Worm (Caenorhabditis elegans) whole organism, L2 larva: ENCODE measurements around the gene dgn-1.

Source experiments
- C34F6.9 ChIP-seq: fragments of 150-350 bp; optimal IDR thresholded peaks from 2 replicates; lab custom pipeline; 2014; ENCODE audit warnings: missing biosample characterization, missing genetic modification characterization
- F13H6.1 ChIP-seq: sonication (generic microtip); optimal IDR thresholded peaks from 2 replicates; lab custom pipeline; 2016; ENCODE audit warnings: missing genetic modification characterization, missing compliant biosample characterization
- R02D3.7 ChIP-seq: fragments of 150-350 bp; optimal IDR thresholded peaks from 2 replicates; lab custom pipeline; 2014; ENCODE audit warnings: missing biosample characterization, missing genetic modification characterization
- Y55F3AM.14 ChIP-seq: fragments of 200-800 bp; sonication (Bioruptor generic); optimal IDR thresholded peaks from 2 replicates; lab custom pipeline; 2018; ENCODE audit warnings: mild to moderate bottlenecking, missing genetic modification characterization, missing compliant biosample characterization
- ZK546.5 ChIP-seq: sonication (generic microtip); optimal IDR thresholded peaks from 2 replicates; lab custom pipeline; 2017; ENCODE audit warnings: missing biosample characterization, missing genetic modification characterization
- alr-1 ChIP-seq: fragments of 150-350 bp; optimal IDR thresholded peaks from 2 replicates; lab custom pipeline; 2014; ENCODE audit warnings: missing biosample characterization, missing genetic modification characterization
- aly-2 ChIP-seq: fragments of 150-350 bp; optimal IDR thresholded peaks from 2 replicates; lab custom pipeline; 2014; ENCODE audit warnings: missing biosample characterization, missing genetic modification characterization
- ama-1 ChIP-seq: fragments of 150-350 bp; optimal IDR thresholded peaks from 2 replicates; lab custom pipeline; 2018; ENCODE audit warnings: inconsistent platforms
- blmp-1 ChIP-seq: sonication (generic microtip); optimal IDR thresholded peaks from 2 replicates; lab custom pipeline; 2017; ENCODE audit warnings: missing genetic modification characterization, mild to moderate bottlenecking, missing compliant biosample characterization, antibody characterized with exemption, moderate library complexity; ENCODE audit not compliant: insufficient read depth
- ceh-16 ChIP-seq: fragments of 150-350 bp; optimal IDR thresholded peaks from 2 replicates; lab custom pipeline; 2014; ENCODE audit warnings: missing biosample characterization, missing genetic modification characterization
- ceh-82 ChIP-seq: fragments of 150-350 bp; optimal IDR thresholded peaks from 2 replicates; lab custom pipeline; 2014; ENCODE audit warnings: missing biosample characterization, missing genetic modification characterization
- crh-2 ChIP-seq: sonication (generic microtip); optimal IDR thresholded peaks from 2 replicates; lab custom pipeline; 2017; ENCODE audit warnings: missing biosample characterization, missing genetic modification characterization
- dmd-4 ChIP-seq: sonication (generic microtip); optimal IDR thresholded peaks from 2 replicates; lab custom pipeline; 2017; ENCODE audit warnings: missing biosample characterization, missing genetic modification characterization
- egl-27 ChIP-seq: sonication (generic microtip); optimal IDR thresholded peaks from 3 replicates; lab custom pipeline; 2017; ENCODE audit warnings: missing biosample characterization, missing genetic modification reagents, missing genetic modification characterization
- elt-1 ChIP-seq: fragments of 150-350 bp; optimal IDR thresholded peaks from 2 replicates; lab custom pipeline; 2014; ENCODE audit warnings: missing biosample characterization, missing genetic modification characterization
- elt-3 ChIP-seq: sonication (generic microtip); optimal IDR thresholded peaks from 2 replicates; lab custom pipeline; 2017; ENCODE audit warnings: missing biosample characterization, missing genetic modification characterization
- fos-1 ChIP-seq: fragments of 150-350 bp; optimal IDR thresholded peaks from 2 replicates; lab custom pipeline; 2014; ENCODE audit warnings: missing biosample characterization, missing genetic modification characterization
- gmeb-1 ChIP-seq: fragments of 150-350 bp; optimal IDR thresholded peaks from 2 replicates; lab custom pipeline; 2014; ENCODE audit warnings: missing biosample characterization, missing genetic modification characterization
- lin-11 ChIP-seq: fragments of 150-350 bp; sonication (generic microtip); optimal IDR thresholded peaks from 2 replicates; lab custom pipeline; 2014; ENCODE audit warnings: missing biosample characterization, missing genetic modification characterization, inconsistent platforms, mixed read lengths
- lin-13 ChIP-seq: fragments of 150-350 bp; optimal IDR thresholded peaks from 2 replicates; lab custom pipeline; 2014; ENCODE audit warnings: missing biosample characterization, missing genetic modification reagents, missing genetic modification characterization
- lin-39 ChIP-seq: fragments of 150-350 bp; optimal IDR thresholded peaks from 2 replicates; lab custom pipeline; 2014; ENCODE audit warnings: missing biosample characterization, missing genetic modification reagents, missing genetic modification characterization
- lsy-2 ChIP-seq, 2 experiments: fragments of 150-350 bp in 1 of 2; sonication (generic microtip) in 1 of 2; optimal IDR thresholded peaks; 2 replicates each; lab custom pipeline; 2014 to 2017; ENCODE audit warnings: missing biosample characterization in 2 of 2, missing genetic modification characterization in 2 of 2
- mab-5 ChIP-seq: fragments of 150-350 bp; optimal IDR thresholded peaks from 2 replicates; lab custom pipeline; 2014; ENCODE audit warnings: missing biosample characterization, missing genetic modification characterization
- mbf-1 ChIP-seq: sonication (generic microtip); optimal IDR thresholded peaks from 2 replicates; lab custom pipeline; 2017; ENCODE audit warnings: missing biosample characterization, missing genetic modification characterization
- mdl-1 ChIP-seq, 2 experiments: fragments of 150-350 bp in 1 of 2; sonication (generic microtip) in 1 of 2; optimal IDR thresholded peaks; 2 replicates each; lab custom pipeline; 2017; ENCODE audit warnings: missing biosample characterization in 2 of 2, missing genetic modification characterization in 2 of 2
- nhr-10 ChIP-seq: sonication (generic microtip); optimal IDR thresholded peaks from 2 replicates; lab custom pipeline; 2017; ENCODE audit warnings: missing biosample characterization, missing genetic modification characterization
- nhr-11 ChIP-seq: fragments of 150-350 bp; optimal IDR thresholded peaks from 2 replicates; lab custom pipeline; 2014; ENCODE audit warnings: missing biosample characterization, missing genetic modification characterization
- nhr-12 ChIP-seq: fragments of 150-350 bp; optimal IDR thresholded peaks from 2 replicates; lab custom pipeline; 2014; ENCODE audit warnings: missing biosample characterization, missing genetic modification characterization
- nhr-129 ChIP-seq: fragments of 150-350 bp; optimal IDR thresholded peaks from 2 replicates; lab custom pipeline; 2014; ENCODE audit warnings: missing biosample characterization, missing genetic modification characterization
- nhr-21 ChIP-seq: fragments of 150-350 bp; optimal IDR thresholded peaks from 2 replicates; lab custom pipeline; 2014; ENCODE audit warnings: missing biosample characterization, missing genetic modification characterization
- nhr-23 ChIP-seq: fragments of 150-350 bp; optimal IDR thresholded peaks from 2 replicates; lab custom pipeline; 2014; ENCODE audit warnings: missing biosample characterization, missing genetic modification reagents, missing genetic modification characterization
- nhr-237 ChIP-seq: fragments of 150-350 bp; optimal IDR thresholded peaks from 2 replicates; lab custom pipeline; 2014; ENCODE audit warnings: missing biosample characterization, missing genetic modification characterization
- nhr-25 ChIP-seq: fragments of 150-350 bp; sonication (generic microtip); optimal IDR thresholded peaks from 3 replicates; lab custom pipeline; 2014; ENCODE audit warnings: missing biosample characterization, missing genetic modification characterization
- nhr-6 ChIP-seq: fragments of 150-350 bp; optimal IDR thresholded peaks from 2 replicates; lab custom pipeline; 2014; ENCODE audit warnings: missing biosample characterization, missing genetic modification characterization
- nhr-77 ChIP-seq: fragments of 150-350 bp; optimal IDR thresholded peaks from 2 replicates; lab custom pipeline; 2014; ENCODE audit warnings: missing biosample characterization, missing genetic modification characterization
- peb-1 ChIP-seq: fragments of 150-350 bp; optimal IDR thresholded peaks from 2 replicates; lab custom pipeline; 2014; ENCODE audit warnings: missing biosample characterization, missing genetic modification characterization
- sem-4 ChIP-seq: fragments of 150-350 bp; optimal IDR thresholded peaks from 2 replicates; lab custom pipeline; 2014; ENCODE audit warnings: missing biosample characterization, missing genetic modification reagents, missing genetic modification characterization
- skn-1 ChIP-seq: sonication (generic microtip); optimal IDR thresholded peaks from 2 replicates; lab custom pipeline; 2017; ENCODE audit warnings: missing biosample characterization, missing genetic modification characterization
- sma-3 ChIP-seq: sonication (generic microtip); optimal IDR thresholded peaks from 2 replicates; lab custom pipeline; 2016; ENCODE audit warnings: missing genetic modification reagents, missing genetic modification characterization, missing compliant biosample characterization
- sma-9 ChIP-seq, 2 experiments: fragments of 150-350 bp in 1 of 2; sonication (generic microtip) in 1 of 2; optimal IDR thresholded peaks; 2 replicates each; lab custom pipeline; 2014 to 2016; ENCODE audit warnings: missing genetic modification characterization in 2 of 2, mild to moderate bottlenecking in 1 of 2, missing biosample characterization in 1 of 2, missing compliant biosample characterization in 1 of 2, missing genetic modification reagents in 1 of 2, moderate library complexity in 1 of 2
- snpc-4 ChIP-seq: fragments of 150-350 bp; optimal IDR thresholded peaks from 2 replicates; lab custom pipeline; 2014; ENCODE audit warnings: missing biosample characterization, missing genetic modification characterization
- unc-39 ChIP-seq: fragments of 150-350 bp; optimal IDR thresholded peaks from 2 replicates; lab custom pipeline; 2014; ENCODE audit warnings: missing biosample characterization, missing genetic modification characterization
- unc-55 ChIP-seq: fragments of 150-350 bp; sonication (generic microtip); optimal IDR thresholded peaks from 3 replicates; lab custom pipeline; 2014; ENCODE audit warnings: missing biosample characterization, missing genetic modification reagents, missing genetic modification characterization
- unc-62 ChIP-seq: fragments of 150-350 bp; optimal IDR thresholded peaks from 2 replicates; lab custom pipeline; 2014; ENCODE audit warnings: missing biosample characterization, missing genetic modification reagents, missing genetic modification characterization
- zag-1 ChIP-seq: fragments of 150-350 bp; optimal IDR thresholded peaks from 2 replicates; lab custom pipeline; 2014; ENCODE audit warnings: missing biosample characterization, missing genetic modification characterization
- ztf-1 ChIP-seq: fragments of 200-800 bp; sonication (Bioruptor generic); conservative IDR thresholded peaks from 2 replicates; pipeline ENCODE4 v1.3.6; 2022; ENCODE audit warnings: missing genetic modification characterization, missing compliant biosample characterization
- ztf-11 ChIP-seq: sonication (generic microtip); optimal IDR thresholded peaks from 2 replicates; lab custom pipeline; 2017; ENCODE audit warnings: missing biosample characterization, missing genetic modification characterization
- ztf-4 ChIP-seq: fragments of 150-350 bp; optimal IDR thresholded peaks from 2 replicates; lab custom pipeline; 2014; ENCODE audit warnings: missing biosample characterization, missing genetic modification characterization

Gene dgn-1

ce11 chrX:10900079-10900724, 28.6 kb downstream of the dgn-1 start, which contains the start of gene suca-1:
Gene suca-1, minus strand, starts transcription at chrX:10900114.
- TF ChIP-seq nhr-21 (tag; lab: Kevin White, UChicago) (no peak), nhr-11 (tag; lab: Kevin White, UChicago) (no peak), peb-1 (tag; lab: Kevin White, UChicago) (no peak), nhr-77 (tag; lab: Kevin White, UChicago) (no peak), nhr-23 (no peak), gmeb-1 (no peak), elt-1 (no peak), zag-1 (tag; lab: Kevin White, UChicago) (no peak), F13H6.1 (peak; percentile 45), aly-2 (tag; lab: Kevin White, UChicago) (no peak), C34F6.9 (tag; lab: Kevin White, UChicago) (peak; percentile 35), skn-1 (tag; lab: Kevin White, UChicago) (no peak), lin-39 (no peak), nhr-237 (tag; lab: Kevin White, UChicago) (no peak), ztf-1 (GFP tag; lab: Robert Waterston, UW) (no peak), ztf-4 (tag; lab: Kevin White, UChicago) (no peak), blmp-1 (no peak), unc-39 (no peak), unc-55 (no peak), fos-1 (tag; lab: Kevin White, UChicago) (peak; percentile 53), Y55F3AM.14 (GFP tag; lab: Kevin White, UChicago) (no peak), egl-27 (tag; lab: Kevin White, UChicago) (no peak), lin-11 (tag; lab: Kevin White, UChicago) (peak; percentile 37), elt-3 (tag; lab: Kevin White, UChicago) (no peak), nhr-10 (tag; lab: Kevin White, UChicago) (no peak), ceh-82 (tag; lab: Kevin White, UChicago) (no peak), mbf-1 (no peak), lsy-2 (tag; optimal IDR thresholded peaks at IDR 0.05; lab: Kevin White, UChicago) (peak in 1 of 2 experiments; percentile 47), nhr-25 (tag; lab: Kevin White, UChicago) (peak; percentile 38), nhr-6 (tag; lab: Kevin White, UChicago) (no peak), lin-13 (GFP tag; lab: Kevin White, UChicago) (peak; percentile 4), alr-1 (no peak), nhr-129 (tag; lab: Kevin White, UChicago) (peak; percentile 72), sem-4 (tag; lab: Kevin White, UChicago) (peak; percentile 3), R02D3.7 (tag; lab: Kevin White, UChicago) (no peak), snpc-4 (tag; lab: Kevin White, UChicago) (no peak), ceh-16 (tag; lab: Kevin White, UChicago) (no peak), dmd-4 (tag; lab: Kevin White, UChicago) (no peak), mab-5 (no peak), crh-2 (no peak), ztf-11 (no peak), sma-3 (GFP tag; lab: Kevin White, UChicago) (peak; percentile 19), mdl-1 (tag; optimal IDR thresholded peaks at IDR 0.05; lab: Kevin White, UChicago) (no peak), ZK546.5 (no peak), nhr-12 (no peak), sma-9 (GFP tag; optimal IDR thresholded peaks at IDR 0.05; lab: Kevin White, UChicago) (peak; percentile 45), sma-9 (tag; optimal IDR thresholded peaks at IDR 0.05; lab: Kevin White, UChicago) (no peak), ama-1 (lab: Kevin White, UChicago) (no peak), unc-62 (GFP tag; lab: Kevin White, UChicago) (no peak)
